Fruit fly (Drosophila melanogaster) ovary, adult (tissue): ENCODE measurements around the gene Cen.

Experiments
- CG17801 ChIP-seq: fragments of 200-800 bp; optimal IDR thresholded peaks from 2 replicates; lab custom pipeline; 2019; ENCODE audit warnings: missing biosample characterization, mild to moderate bottlenecking, missing genetic modification characterization, moderate library complexity; ENCODE audit not compliant: partially characterized antibody

Cen gene

dm6 chr2L:20634215-20634614 lies 47.4 kb downstream of the Cen start, which contains the start of gene CG17472:
Gene CG17472 (plus strand): TSS chr2L:20634515.
- TF ChIP-seq CG17801 (GFP tag; lab: Kevin White, UChicago) = no peak
